Worm (Caenorhabditis elegans) whole organism, L3 larva: Measurements from ENCODE around the gene ptp-4A2.

Experiments used
- nfya-1 ChIP-seq: sonication (generic microtip); optimal IDR thresholded peaks from 2 replicates; lab custom pipeline; 2017; ENCODE audit warnings: missing genetic modification characterization, mild to moderate bottlenecking, missing compliant biosample characterization, antibody characterized with exemption, moderate library complexity; ENCODE audit not compliant: insufficient read depth
- nhr-77 ChIP-seq: fragments of 150-350 bp; optimal IDR thresholded peaks from 2 replicates; lab custom pipeline; 2014; ENCODE audit warnings: missing biosample characterization, missing genetic modification characterization
- pha-4 ChIP-seq: fragments of 150-350 bp; optimal IDR thresholded peaks from 2 replicates; lab custom pipeline; 2014; ENCODE audit warnings: missing biosample characterization, missing genetic modification reagents, missing genetic modification characterization
- unc-39 ChIP-seq: sonication (generic microtip); optimal IDR thresholded peaks from 4 replicates; lab custom pipeline; 2017; ENCODE audit warnings: missing biosample characterization, missing genetic modification characterization

ce11 chrX:3958252-3958651, 15.1 kb upstream of the ptp-4A2 start, which contains the start of gene lin-18:
- TF ChIP-seq unc-39 (tag; lab: Kevin White, UChicago) = no peak
- TF ChIP-seq nhr-77 (tag; lab: Kevin White, UChicago) = no peak
- TF ChIP-seq nfya-1 (tag; lab: Kevin White, UChicago) = no peak
- no peak for TF ChIP-seq pha-4 (tag; lab: Kevin White, UChicago)
